Fruit fly (Drosophila melanogaster): ENCODE measurements around the gene Gyf.

The Gyf gene

dm6 chr4:855074-855473 is 11.8 kb downstream of the Gyf start:
- TF ChIP-seq CG32006 (GFP tag; optimal IDR thresholded peaks at IDR 0.05) (no peak), svp (GFP tag) (no peak)

dm6 chr4:853355-853754 is 13.5 kb downstream of the Gyf start:
- TF ChIP-seq Hr4 (GFP tag; optimal IDR thresholded peaks at IDR 0.05) (no peak), CG34406 (GFP tag; optimal IDR thresholded peaks at IDR 0.05) (no peak), CG31627 (GFP tag; optimal IDR thresholded peaks at IDR 0.05) (no peak), CG8632 (GFP tag; optimal IDR thresholded peaks at IDR 0.05) (no peak), CG10669 (GFP tag; optimal IDR thresholded peaks at IDR 0.05) (no peak), OdsH (GFP tag; optimal IDR thresholded peaks at IDR 0.05) (no peak), Met (GFP tag; optimal IDR thresholded peaks at IDR 0.05) (no peak), svp (GFP tag) (no peak), dac (GFP tag; optimal IDR thresholded peaks at IDR 0.05) (no peak), achi (GFP tag; optimal IDR thresholded peaks at IDR 0.05) (no peak), Eip78C (GFP tag) (no peak), ss (GFP tag; optimal IDR thresholded peaks at IDR 0.05) (no peak), Blimp-1 (GFP tag; optimal IDR thresholded peaks at IDR 0.05) (no peak), CG11294 (GFP tag; IDR thresholded peaks at IDR 0.05) (no peak), acj6 (GFP tag; optimal IDR thresholded peaks at IDR 0.05) (no peak), salr (GFP tag; optimal IDR thresholded peaks at IDR 0.05) (no peak), CG6163 (GFP tag; IDR thresholded peaks at IDR 0.05) (no peak), dsx (GFP tag; optimal IDR thresholded peaks at IDR 0.05; ENCODE audit: poor library complexity, severe bottlenecking) (no peak), CG8319 (GFP tag; optimal IDR thresholded peaks at IDR 0.05) (no peak)

- no peak for TF ChIP-seq CG3032 (tag; optimal IDR thresholded peaks at IDR 0.05)
Observed at dm6 chr4:852339-852738, 14.5 kb downstream of the Gyf start.

- peak; percentile 4 for TF ChIP-seq Eip78C (GFP tag)
- no peak for TF ChIP-seq topi (GFP tag; optimal IDR thresholded peaks at IDR 0.05)
Observed at dm6 chr4:851131-851530, 15.7 kb downstream of the Gyf start.

- TF ChIP-seq CG6276 (GFP tag; optimal IDR thresholded peaks at IDR 0.05) (no peak), cyc (GFP tag; optimal IDR thresholded peaks at IDR 0.05) (no peak), esn (GFP tag; optimal IDR thresholded peaks at IDR 0.05) (no peak), CG6163 (GFP tag; IDR thresholded peaks at IDR 0.05) (no peak), Eip93F (GFP tag; optimal IDR thresholded peaks at IDR 0.05) (no peak), ss (GFP tag; optimal IDR thresholded peaks at IDR 0.05) (no peak), Eip78C (GFP tag) (no peak), CG10631 (GFP tag; optimal IDR thresholded peaks at IDR 0.05) (no peak), lz (GFP tag; optimal IDR thresholded peaks at IDR 0.05) (no peak), achi (GFP tag; optimal IDR thresholded peaks at IDR 0.05) (no peak), Blimp-1 (GFP tag; optimal IDR thresholded peaks at IDR 0.05) (no peak), spab (GFP tag; optimal IDR thresholded peaks at IDR 0.05) (no peak), Met (GFP tag; optimal IDR thresholded peaks at IDR 0.05) (no peak), CG6792 (GFP tag; optimal IDR thresholded peaks at IDR 0.05) (no peak), CG6854 (GFP tag; optimal IDR thresholded peaks at IDR 0.05) (no peak), CG15336 (GFP tag; IDR thresholded peaks at IDR 0.05) (no peak), CG8632 (GFP tag; optimal IDR thresholded peaks at IDR 0.05) (no peak), CG3032 (tag; optimal IDR thresholded peaks at IDR 0.05) (no peak), Hr4 (GFP tag; optimal IDR thresholded peaks at IDR 0.05) (no peak)
Observed at dm6 chr4:846092-846491, 20.7 kb downstream of the Gyf start.

dm6 chr4:844468-844867 is 22.4 kb downstream of the Gyf start, which contains the start of gene fd102C:
fd102C (minus strand) TSS chr4:844529.
- TF ChIP-seq ss (GFP tag; optimal IDR thresholded peaks at IDR 0.05) (no peak), lz (GFP tag; optimal IDR thresholded peaks at IDR 0.05) (no peak), fkh (GFP tag; optimal IDR thresholded peaks at IDR 0.05) (no peak), dac (GFP tag; optimal IDR thresholded peaks at IDR 0.05) (no peak), svp (GFP tag) (no peak), eg (GFP tag; IDR thresholded peaks at IDR 0.05) (no peak), CG10669 (GFP tag; optimal IDR thresholded peaks at IDR 0.05) (no peak), CG4318 (GFP tag; optimal IDR thresholded peaks at IDR 0.05) (no peak), net (GFP tag; optimal IDR thresholded peaks at IDR 0.05) (no peak), CG10631 (GFP tag; optimal IDR thresholded peaks at IDR 0.05) (no peak), Ets21C (GFP tag; optimal IDR thresholded peaks at IDR 0.05) (no peak), acj6 (GFP tag; optimal IDR thresholded peaks at IDR 0.05) (no peak), CG31627 (GFP tag; optimal IDR thresholded peaks at IDR 0.05) (no peak), CG1621 (tag; optimal IDR thresholded peaks at IDR 0.05) (no peak)

All from whole organism, prepupa.